Fruit fly (Drosophila melanogaster): Measurements from ENCODE around the gene Idgf2.

DNA sequence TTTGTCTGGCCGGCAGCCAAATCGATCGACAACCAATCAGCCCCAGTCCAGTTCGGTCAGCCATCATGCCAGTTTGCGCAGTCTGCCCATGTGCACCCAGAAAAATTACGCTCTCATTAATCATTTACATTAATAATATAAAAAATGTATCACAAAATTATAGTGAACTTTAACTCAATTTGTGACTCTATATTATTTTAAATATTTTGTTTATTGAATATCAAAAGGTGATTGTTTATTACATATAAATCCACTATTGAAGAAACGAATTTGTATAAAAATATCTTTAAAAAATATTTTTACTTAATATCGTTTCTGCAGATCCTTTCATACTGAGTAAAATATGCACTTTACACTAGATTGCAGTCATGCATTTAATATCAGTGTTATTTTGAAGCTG, 39.8 kb upstream of the Idgf2 start:
- TF ChIP-seq h (optimal IDR thresholded peaks at IDR 0.05) (no peak), insv (optimal IDR thresholded peaks at IDR 0.05) (no peak), ttk (optimal IDR thresholded peaks at IDR 0.05) (no peak), Myc (optimal IDR thresholded peaks at IDR 0.05) (no peak), psq (optimal IDR thresholded peaks at IDR 0.05) (no peak), Sin3A (optimal IDR thresholded peaks at IDR 0.05) (no peak)

Measured in Kc167 (cell line).